Worm (Caenorhabditis elegans) whole organism, L3 larva: ENCODE data around the gene nspc-5.
A peak's percentile ranks its signal among the peaks of the same experiment; 100 is the strongest.

Experiments
- R02D3.7 ChIP-seq: fragments of 150-350 bp; optimal IDR thresholded peaks from 2 replicates; lab custom pipeline; 2014; ENCODE audit warnings: missing biosample characterization, missing genetic modification characterization
- ZK546.5 ChIP-seq: sonication (generic microtip); optimal IDR thresholded peaks from 2 replicates; lab custom pipeline; 2017; ENCODE audit warnings: missing biosample characterization, missing genetic modification characterization
- aly-2 ChIP-seq: fragments of 150-350 bp; optimal IDR thresholded peaks from 2 replicates; lab custom pipeline; 2014; ENCODE audit warnings: missing biosample characterization, missing genetic modification characterization
- ama-1 ChIP-seq: fragments of 150-350 bp; optimal IDR thresholded peaks from 2 replicates; lab custom pipeline; 2018
- ceh-28 ChIP-seq: fragments of 150-350 bp; optimal IDR thresholded peaks from 2 replicates; lab custom pipeline; 2014; ENCODE audit warnings: missing biosample characterization, missing genetic modification reagents, missing genetic modification characterization
- ceh-9 ChIP-seq: sonication (generic microtip); optimal IDR thresholded peaks from 2 replicates; lab custom pipeline; 2018; ENCODE audit warnings: missing biosample characterization, missing genetic modification characterization
- daf-12 ChIP-seq: fragments of 150-350 bp; optimal IDR thresholded peaks from 2 replicates; lab custom pipeline; 2014; ENCODE audit warnings: missing biosample characterization, missing genetic modification reagents, missing genetic modification characterization
- egl-27 ChIP-seq: sonication (generic microtip); optimal IDR thresholded peaks from 4 replicates; lab custom pipeline; 2017; ENCODE audit warnings: missing biosample characterization, missing genetic modification reagents, missing genetic modification characterization
- egl-5 ChIP-seq: fragments of 150-350 bp; optimal IDR thresholded peaks from 2 replicates; lab custom pipeline; 2017; ENCODE audit warnings: missing biosample characterization, missing genetic modification reagents, missing genetic modification characterization, inconsistent platforms
- elt-1 ChIP-seq: fragments of 150-350 bp; optimal IDR thresholded peaks from 2 replicates; lab custom pipeline; 2014; ENCODE audit warnings: missing biosample characterization, missing genetic modification characterization
- elt-2 ChIP-seq: sonication (generic microtip); optimal IDR thresholded peaks from 2 replicates; lab custom pipeline; 2016; ENCODE audit warnings: missing genetic modification reagents, mild to moderate bottlenecking, missing genetic modification characterization, missing compliant biosample characterization
- elt-3 ChIP-seq, 3 experiments: fragments of 150-350 bp in 1 of 3; sonication (generic microtip) in 2 of 3; optimal IDR thresholded peaks; 2 replicates in 2 of 3; 4 replicates in 1 of 3; lab custom pipeline; 2014 to 2017; ENCODE audit warnings: missing biosample characterization in 3 of 3, missing genetic modification characterization in 3 of 3
- eor-1 ChIP-seq, 2 experiments: fragments of 150-350 bp; optimal IDR thresholded peaks; 2 replicates each; lab custom pipeline; 2014 to 2018; ENCODE audit warnings: missing biosample characterization in 2 of 2, missing genetic modification characterization in 2 of 2
- fkh-10 ChIP-seq: sonication (generic microtip); optimal IDR thresholded peaks from 2 replicates; lab custom pipeline; 2017; ENCODE audit warnings: missing biosample characterization, missing genetic modification reagents, missing genetic modification characterization
- fkh-2 ChIP-seq: fragments of 150-350 bp; optimal IDR thresholded peaks from 2 replicates; lab custom pipeline; 2014; ENCODE audit warnings: missing biosample characterization, missing genetic modification reagents, missing genetic modification characterization
- fos-1 ChIP-seq: fragments of 150-350 bp; optimal IDR thresholded peaks from 2 replicates; lab custom pipeline; 2014; ENCODE audit warnings: missing biosample characterization, missing genetic modification characterization
- hmg-11 ChIP-seq: sonication (generic microtip); optimal IDR thresholded peaks from 2 replicates; lab custom pipeline; 2016; ENCODE audit warnings: missing genetic modification characterization, missing compliant biosample characterization
- jun-1 ChIP-seq: fragments of 150-350 bp; optimal IDR thresholded peaks from 2 replicates; lab custom pipeline; 2014; ENCODE audit warnings: missing biosample characterization, missing genetic modification reagents, missing genetic modification characterization
- lin-15B ChIP-seq: fragments of 150-350 bp; optimal IDR thresholded peaks from 2 replicates; lab custom pipeline; 2014; ENCODE audit warnings: missing biosample characterization, missing genetic modification characterization
- lsy-12 ChIP-seq: sonication (generic microtip); optimal IDR thresholded peaks from 2 replicates; lab custom pipeline; 2016; ENCODE audit warnings: mild to moderate bottlenecking, missing genetic modification characterization, missing compliant biosample characterization
- mdl-1 ChIP-seq: fragments of 150-350 bp; optimal IDR thresholded peaks from 2 replicates; lab custom pipeline; 2014; ENCODE audit warnings: missing biosample characterization, missing genetic modification characterization
- mml-1 ChIP-seq: fragments of 150-350 bp; sonication (generic microtip); optimal IDR thresholded peaks from 3 replicates; lab custom pipeline; 2014; ENCODE audit warnings: missing biosample characterization, missing genetic modification characterization
- nfya-1 ChIP-seq: sonication (generic microtip); optimal IDR thresholded peaks from 2 replicates; lab custom pipeline; 2017; ENCODE audit warnings: missing genetic modification characterization, mild to moderate bottlenecking, missing compliant biosample characterization, antibody characterized with exemption, moderate library complexity; ENCODE audit not compliant: insufficient read depth
- nhr-11 ChIP-seq: fragments of 150-350 bp; optimal IDR thresholded peaks from 2 replicates; lab custom pipeline; 2014; ENCODE audit warnings: missing biosample characterization, missing genetic modification characterization
- nhr-12 ChIP-seq: fragments of 150-350 bp; optimal IDR thresholded peaks from 2 replicates; lab custom pipeline; 2014; ENCODE audit warnings: missing biosample characterization, missing genetic modification characterization
- nhr-23 ChIP-seq: fragments of 150-350 bp; optimal IDR thresholded peaks from 2 replicates; lab custom pipeline; 2014; ENCODE audit warnings: missing biosample characterization, missing genetic modification reagents, missing genetic modification characterization
- nhr-237 ChIP-seq: fragments of 150-350 bp; optimal IDR thresholded peaks from 2 replicates; lab custom pipeline; 2014; ENCODE audit warnings: missing biosample characterization, missing genetic modification characterization
- nhr-25 ChIP-seq: sonication (generic microtip); optimal IDR thresholded peaks from 2 replicates; lab custom pipeline; 2017; ENCODE audit warnings: missing biosample characterization, missing genetic modification characterization
- nhr-28 ChIP-seq: fragments of 150-350 bp; optimal IDR thresholded peaks from 2 replicates; lab custom pipeline; 2014; ENCODE audit warnings: missing biosample characterization, missing genetic modification characterization
- nhr-43 ChIP-seq: sonication (generic microtip); optimal IDR thresholded peaks from 2 replicates; lab custom pipeline; 2016; ENCODE audit warnings: mild to moderate bottlenecking, missing genetic modification characterization, missing compliant biosample characterization; ENCODE audit not compliant: poor library complexity, severe bottlenecking
- nhr-67 ChIP-seq: fragments of 150-350 bp; optimal IDR thresholded peaks from 2 replicates; lab custom pipeline; 2014; ENCODE audit warnings: missing biosample characterization, missing genetic modification characterization
- nhr-76 ChIP-seq: fragments of 150-350 bp; sonication (generic microtip); optimal IDR thresholded peaks from 5 replicates; lab custom pipeline; 2014; ENCODE audit warnings: missing biosample characterization, missing genetic modification characterization
- nhr-77 ChIP-seq: fragments of 150-350 bp; optimal IDR thresholded peaks from 2 replicates; lab custom pipeline; 2014; ENCODE audit warnings: missing biosample characterization, missing genetic modification characterization
- pqm-1 ChIP-seq: fragments of 150-350 bp; optimal IDR thresholded peaks from 2 replicates; lab custom pipeline; 2017; ENCODE audit warnings: missing biosample characterization, missing genetic modification characterization, inconsistent platforms
- sea-2 ChIP-seq: fragments of 150-350 bp; sonication (generic microtip); optimal IDR thresholded peaks from 4 replicates; lab custom pipeline; 2014; ENCODE audit warnings: missing biosample characterization, missing genetic modification reagents, missing genetic modification characterization
- snpc-4 ChIP-seq: fragments of 150-350 bp; optimal IDR thresholded peaks from 2 replicates; lab custom pipeline; 2014; ENCODE audit warnings: missing biosample characterization, missing genetic modification characterization
- tbx-2 ChIP-seq: sonication (generic microtip); optimal IDR thresholded peaks from 2 replicates; lab custom pipeline; 2016; ENCODE audit warnings: mild to moderate bottlenecking, missing genetic modification characterization, missing compliant biosample characterization
- unc-39 ChIP-seq: sonication (generic microtip); optimal IDR thresholded peaks from 4 replicates; lab custom pipeline; 2017; ENCODE audit warnings: missing biosample characterization, missing genetic modification characterization
- unc-62 ChIP-seq: fragments of 150-350 bp; sonication (generic microtip); optimal IDR thresholded peaks from 4 replicates; lab custom pipeline; 2014; ENCODE audit warnings: missing biosample characterization, missing genetic modification reagents, missing genetic modification characterization
- zag-1 ChIP-seq: fragments of 150-350 bp; optimal IDR thresholded peaks from 2 replicates; lab custom pipeline; 2014; ENCODE audit warnings: missing biosample characterization, missing genetic modification characterization
- ztf-4 ChIP-seq: fragments of 150-350 bp; optimal IDR thresholded peaks from 2 replicates; lab custom pipeline; 2014; ENCODE audit warnings: missing biosample characterization, missing genetic modification characterization

Gene nspc-5

ce11 chrX:8562586-8562985, 24.1 kb downstream of the nspc-5 start:
- TF ChIP-seq mdl-1 (tag; lab: Kevin White, UChicago) (no peak), nhr-25 (tag; lab: Kevin White, UChicago) (no peak), ama-1 (lab: Kevin White, UChicago) (no peak), nhr-76 (tag; lab: Kevin White, UChicago) (no peak), nhr-28 (tag; lab: Kevin White, UChicago) (no peak), sea-2 (GFP tag; lab: Kevin White, UChicago) (no peak), elt-1 (tag; lab: Kevin White, UChicago) (no peak), nhr-67 (tag; lab: Kevin White, UChicago) (no peak), R02D3.7 (tag; lab: Kevin White, UChicago) (no peak), aly-2 (tag; lab: Kevin White, UChicago) (no peak), pqm-1 (tag; lab: Kevin White, UChicago) (no peak), fkh-2 (tag; lab: Kevin White, UChicago) (no peak), nfya-1 (tag; lab: Kevin White, UChicago) (no peak), eor-1 (tag; optimal IDR thresholded peaks at IDR 0.05; lab: Kevin White, UChicago) (no peak), elt-3 (tag; optimal IDR thresholded peaks at IDR 0.05; lab: Kevin White, UChicago) (no peak), lsy-12 (no peak), mml-1 (tag; lab: Kevin White, UChicago) (no peak)

ce11 chrX:8563663-8564450, 25.3 kb downstream of the nspc-5 start:
- no peak for TF ChIP-seq snpc-4
- no peak for TF ChIP-seq ztf-4
- TF ChIP-seq mml-1 (tag; lab: Kevin White, UChicago): no peak
- no peak for TF ChIP-seq hmg-11
- no peak for TF ChIP-seq tbx-2 (tag; lab: Kevin White, UChicago)
- TF ChIP-seq unc-39 (tag; lab: Kevin White, UChicago): no peak
- no peak for TF ChIP-seq egl-5
- peak; percentile 60 for TF ChIP-seq pqm-1 (tag; lab: Kevin White, UChicago)
- TF ChIP-seq daf-12 (tag; lab: Kevin White, UChicago): no peak
- TF ChIP-seq ceh-9: no peak
- no peak for TF ChIP-seq lsy-12
- no peak for TF ChIP-seq sea-2 (GFP tag; lab: Kevin White, UChicago)
- peak in 1 of 3 experiments; percentile 66 for TF ChIP-seq elt-3 (tag; optimal IDR thresholded peaks at IDR 0.05; lab: Kevin White, UChicago)
- no peak for TF ChIP-seq mdl-1 (tag; lab: Kevin White, UChicago)
- no peak for TF ChIP-seq nhr-12 (tag; lab: Kevin White, UChicago)
- no peak for TF ChIP-seq egl-27 (tag; lab: Kevin White, UChicago)
- TF ChIP-seq ama-1 (lab: Kevin White, UChicago): no peak
- no peak for TF ChIP-seq fkh-2 (tag; lab: Kevin White, UChicago)
- no peak for TF ChIP-seq eor-1 (tag; optimal IDR thresholded peaks at IDR 0.05; lab: Kevin White, UChicago)
- TF ChIP-seq nhr-76 (tag; lab: Kevin White, UChicago): no peak
- TF ChIP-seq R02D3.7 (tag; lab: Kevin White, UChicago): no peak
- TF ChIP-seq nhr-77 (tag; lab: Kevin White, UChicago): no peak
- TF ChIP-seq elt-1 (tag; lab: Kevin White, UChicago): peak; percentile 62
- TF ChIP-seq nhr-23: no peak
- peak; percentile 49 for TF ChIP-seq elt-2
- TF ChIP-seq nhr-11 (tag; lab: Kevin White, UChicago): no peak
- TF ChIP-seq ceh-28: no peak
- no peak for TF ChIP-seq lin-15B (tag; lab: Kevin White, UChicago)
- TF ChIP-seq fos-1 (tag; lab: Kevin White, UChicago): no peak
- no peak for TF ChIP-seq nhr-67 (tag; lab: Kevin White, UChicago)
- TF ChIP-seq jun-1 (tag; lab: Kevin White, UChicago): peak; percentile 49
- peak; percentile 4 for TF ChIP-seq nhr-43 (tag; lab: Kevin White, UChicago)
- TF ChIP-seq fkh-10: no peak
- TF ChIP-seq ZK546.5: no peak
- no peak for TF ChIP-seq nfya-1 (tag; lab: Kevin White, UChicago)
- no peak for TF ChIP-seq nhr-28 (tag; lab: Kevin White, UChicago)
- no peak for TF ChIP-seq unc-62 (GFP tag; lab: Kevin White, UChicago)
- no peak for TF ChIP-seq nhr-237 (tag; lab: Kevin White, UChicago)
- no peak for TF ChIP-seq nhr-25 (tag; lab: Kevin White, UChicago)
- TF ChIP-seq zag-1 (tag; lab: Kevin White, UChicago): no peak
- TF ChIP-seq, all 47 proteins: peak for 6
